Worm (Caenorhabditis elegans): Measurements from ENCODE around the gene cdk-5.
A peak's percentile ranks its signal among the peaks of the same experiment; 100 is the strongest.

The cdk-5 gene

DNA sequence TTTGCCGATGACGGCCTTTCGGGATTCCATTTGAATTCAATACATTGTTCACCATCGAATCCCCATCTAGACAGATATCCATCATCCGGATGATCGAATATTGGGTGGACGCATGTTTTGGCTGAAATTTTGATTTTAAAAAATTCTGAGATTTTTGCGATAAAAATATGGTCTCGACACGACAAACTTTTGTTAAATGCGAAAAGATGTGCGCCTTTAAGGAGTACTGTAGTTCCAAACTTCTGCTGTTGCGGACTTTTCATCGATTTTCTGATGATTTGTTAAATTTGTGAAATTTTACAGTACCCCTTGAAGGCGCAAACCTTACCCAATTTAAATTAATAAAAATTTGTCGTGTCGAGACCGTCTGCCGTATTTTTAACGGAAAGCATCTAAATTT, 38.3 kb downstream of the cdk-5 start:
- no peak for TF ChIP-seq ceh-90 (tag; optimal IDR thresholded peaks at IDR 0.05)
- TF ChIP-seq tbx-2 (tag; optimal IDR thresholded peaks at IDR 0.05): no peak
- no peak for TF ChIP-seq blmp-1 (tag; optimal IDR thresholded peaks at IDR 0.05)

ce11 chrIII:13426036-13426435, 40.1 kb downstream of the cdk-5 start, which contains the start of gene cope-1:
Gene cope-1 (plus strand): TSS chrIII:13426264.
- no peak for TF ChIP-seq nhr-77 (tag; optimal IDR thresholded peaks at IDR 0.05)
- TF ChIP-seq ceh-82 (tag; optimal IDR thresholded peaks at IDR 0.05): peak in 1 of 3 experiments; percentile 14
- peak; percentile 27 to 54 for TF ChIP-seq efl-1 (optimal IDR thresholded peaks at IDR 0.05)
- TF ChIP-seq efl-1 (GFP tag; optimal IDR thresholded peaks at IDR 0.05 in 1 of 2): peak; percentile 61 to 92
- TF ChIP-seq dpl-1 (GFP tag; optimal IDR thresholded peaks at IDR 0.05): peak; percentile 27 to 61 (median 53)
- TF ChIP-seq tbx-2 (tag; optimal IDR thresholded peaks at IDR 0.05): no peak
- no peak for TF ChIP-seq nhr-84 (tag; optimal IDR thresholded peaks at IDR 0.05)
- TF ChIP-seq lin-39 (tag; optimal IDR thresholded peaks at IDR 0.05): no peak
- TF ChIP-seq F16B12.6 (tag; optimal IDR thresholded peaks at IDR 0.05): peak; percentile 81
- TF ChIP-seq snu-23 (GFP tag; optimal IDR thresholded peaks at IDR 0.05): peak; percentile 44
- no peak for TF ChIP-seq rnt-1 (tag; optimal IDR thresholded peaks at IDR 0.05)
- TF ChIP-seq blmp-1 (tag; optimal IDR thresholded peaks at IDR 0.05): peak; percentile 47
- TF ChIP-seq xbp-1 (tag; optimal IDR thresholded peaks at IDR 0.05): peak; percentile 20
- peak; percentile 22 to 69 for TF ChIP-seq lsy-2 (tag; optimal IDR thresholded peaks at IDR 0.05)
- TF ChIP-seq nhr-47 (tag; optimal IDR thresholded peaks at IDR 0.05): peak; percentile 43
- TF ChIP-seq pax-3 (tag; optimal IDR thresholded peaks at IDR 0.05): no peak
- TF ChIP-seq mep-1 (tag; optimal IDR thresholded peaks at IDR 0.05): peak; percentile 32
- TF ChIP-seq swsn-7 (tag; optimal IDR thresholded peaks at IDR 0.05): peak; percentile 11
- no peak for TF ChIP-seq lin-15B (tag; optimal IDR thresholded peaks at IDR 0.05)
- peak; percentile 49 to 55 for TF ChIP-seq lin-35 (GFP tag; optimal IDR thresholded peaks at IDR 0.05)
- TF ChIP-seq nhr-71 (tag; optimal IDR thresholded peaks at IDR 0.05): peak; percentile 30
- TF ChIP-seq ets-5 (GFP tag; IDR thresholded peaks at IDR 0.05): no peak
- no peak for TF ChIP-seq hpl-2 (GFP tag; optimal IDR thresholded peaks at IDR 0.05)
- TF ChIP-seq unc-62 (GFP tag; optimal IDR thresholded peaks at IDR 0.05): no peak

- TF ChIP-seq efl-1 (optimal IDR thresholded peaks at IDR 0.05) (peak; percentile 67 to 92), efl-1 (GFP tag; optimal IDR thresholded peaks at IDR 0.05 in 1 of 2) (peak; percentile 87 to 99), mdl-1 (tag; optimal IDR thresholded peaks at IDR 0.05) (peak in 1 of 2 experiments; percentile 18), hlh-17 (GFP tag; optimal IDR thresholded peaks at IDR 0.05; ENCODE audit: borderline replicate concordance) (no peak), fos-1 (tag; optimal IDR thresholded peaks at IDR 0.05) (peak; percentile 2), pag-3 (tag; optimal IDR thresholded peaks at IDR 0.05; ENCODE audit: borderline replicate concordance, insufficient read depth) (no peak), aly-2 (tag; optimal IDR thresholded peaks at IDR 0.05) (no peak), ets-5 (GFP tag; IDR thresholded peaks at IDR 0.05) (no peak), mep-1 (tag; optimal IDR thresholded peaks at IDR 0.05) (peak; percentile 10), unc-30 (tag; optimal IDR thresholded peaks at IDR 0.05) (no peak), xbp-1 (tag; optimal IDR thresholded peaks at IDR 0.05) (no peak), fkh-10 (GFP tag; optimal IDR thresholded peaks at IDR 0.05) (no peak), skn-1 (tag; optimal IDR thresholded peaks at IDR 0.05) (peak; percentile 56), elt-3 (tag; optimal IDR thresholded peaks at IDR 0.05) (peak in 3 of 6 experiments; percentile 40 to 89 (median 45)), dsc-1 (tag; optimal IDR thresholded peaks at IDR 0.05) (no peak), zip-4 (GFP tag; optimal IDR thresholded peaks at IDR 0.05) (no peak), nhr-12 (tag; optimal IDR thresholded peaks at IDR 0.05) (no peak), nhr-47 (tag; optimal IDR thresholded peaks at IDR 0.05) (peak; percentile 49), egl-13 (tag; optimal IDR thresholded peaks at IDR 0.05) (no peak), fkh-8 (tag; optimal IDR thresholded peaks at IDR 0.05) (peak; percentile 7), C16A3.4 (tag; optimal IDR thresholded peaks at IDR 0.05) (peak; percentile 95), hpl-2 (GFP tag; optimal IDR thresholded peaks at IDR 0.05) (no peak), lin-14 (GFP tag; optimal IDR thresholded peaks at IDR 0.05) (no peak), tbx-2 (tag; optimal IDR thresholded peaks at IDR 0.05) (peak; percentile 2), sptf-1 (tag; optimal IDR thresholded peaks at IDR 0.05) (no peak), C04F5.9 (tag; optimal IDR thresholded peaks at IDR 0.05) (no peak), nhr-20 (tag; optimal IDR thresholded peaks at IDR 0.05) (peak; percentile 43), irx-1 (tag; optimal IDR thresholded peaks at IDR 0.05) (no peak), nhr-11 (tag; optimal IDR thresholded peaks at IDR 0.05) (no peak), jun-1 (tag; optimal IDR thresholded peaks at IDR 0.05) (no peak), Y116A8C.19 (tag; optimal IDR thresholded peaks at IDR 0.05; ENCODE audit: borderline replicate concordance) (no peak), aha-1 (tag; optimal IDR thresholded peaks at IDR 0.05) (no peak)
Observed at ce11 chrIII:13423414-13423813, 42.7 kb downstream of the cdk-5 start, which contains the start of gene exo-1. Gene exo-1 (plus strand): TSS chrIII:13423514.
